Comparison of ENCODE assay signal across 4 fruit fly cellular contexts in the genomic region with DNA sequence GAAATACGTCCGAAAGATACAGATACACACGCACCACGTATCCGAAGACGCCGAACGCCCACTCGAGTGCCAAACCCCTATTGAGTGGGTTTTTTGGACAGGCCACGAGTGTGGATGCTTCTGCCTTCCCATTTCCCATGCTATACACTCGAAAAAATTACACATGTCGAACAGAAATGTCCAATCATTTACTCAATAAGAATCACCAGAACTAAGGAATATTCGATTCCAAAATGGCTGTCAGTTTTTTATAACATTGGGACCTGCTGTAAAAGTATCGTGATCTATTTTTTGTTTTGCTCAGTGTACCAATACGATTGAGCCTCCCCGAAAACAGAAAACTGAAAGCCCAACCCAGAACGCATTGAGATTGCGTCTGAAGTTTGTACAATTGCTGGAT.
TF ChIP-seq lines count a peak whose summit lies in the region.

No protein-coding gene starts in this region.

- TF ChIP-seq CTCF in whole organism, embryonic (GFP tag; optimal IDR thresholded peaks at IDR 0.05; lab: Kevin White, UChicago), result peak; percentile 21

TF ChIP-seq in whole organism, embryonic, 481 proteins besides CTCF, POLR2A, EP300 and RAD21 (continues in another document):
- TF ChIP-seq CG11560 (tag; IDR thresholded peaks at IDR 0.05; lab: Robert Waterston, UW), result peak; percentile 22; the same call in 1 of the 3 replicates
- peak in 1 of 2 experiments; percentile 73 for TF ChIP-seq Eip74EF (GFP tag; optimal IDR thresholded peaks at IDR 0.05; lab: Kevin White, UChicago)
- no peak for TF ChIP-seq Hey (tag; optimal IDR thresholded peaks at IDR 0.05; lab: Kevin White, UChicago)
- peak; percentile 50 for TF ChIP-seq CG9437 (GFP tag; optimal IDR thresholded peaks at IDR 0.05; lab: Kevin White, UChicago)
- 0 out of 2 replicates have a peak, but pooled peaks have one; percentile 11 for TF ChIP-seq ro (GFP tag; IDR thresholded peaks at IDR 0.05; lab: Robert Waterston, UW)
- no peak for TF ChIP-seq sug (tag; optimal IDR thresholded peaks at IDR 0.05; lab: Kevin White, UChicago)
- 0 out of 2 replicates have a peak, but pooled peaks have one; percentile 24 for TF ChIP-seq Ravus (GFP tag; IDR thresholded peaks at IDR 0.05; lab: Robert Waterston, UW)
- TF ChIP-seq dysf (GFP tag; IDR thresholded peaks at IDR 0.05; lab: Robert Waterston, UW), result peak; percentile 76
- no peak for TF ChIP-seq Dref (GFP tag; IDR thresholded peaks at IDR 0.05; lab: Robert Waterston, UW)
- TF ChIP-seq chm (GFP tag; IDR thresholded peaks at IDR 0.05; lab: Robert Waterston, UW), result peak; percentile 89
- TF ChIP-seq wdn (GFP tag; IDR thresholded peaks at IDR 0.05; lab: Robert Waterston, UW), result peak; percentile 23; the same call in 1 of the 2 replicates
- TF ChIP-seq CG7271 (tag; optimal IDR thresholded peaks at IDR 0.05; lab: Kevin White, UChicago), result peak; percentile 63
- TF ChIP-seq Dll (GFP tag; IDR thresholded peaks at IDR 0.05; lab: Robert Waterston, UW; ENCODE audit: partially characterized antibody), result no peak
- TF ChIP-seq CG12769 (tag; optimal IDR thresholded peaks at IDR 0.05; lab: Kevin White, UChicago), result peak; percentile 66
- no peak for TF ChIP-seq inv (GFP tag; IDR thresholded peaks at IDR 0.05; lab: Robert Waterston, UW; ENCODE audit: partially characterized antibody)
- peak; percentile 76 for TF ChIP-seq CG2678 (tag; optimal IDR thresholded peaks at IDR 0.05; lab: Kevin White, UChicago)
- no peak for TF ChIP-seq insv (GFP tag; optimal IDR thresholded peaks at IDR 0.05; lab: Kevin White, UChicago)
- peak; percentile 88 for TF ChIP-seq CG9727 (GFP tag; optimal IDR thresholded peaks at IDR 0.05; lab: Kevin White, UChicago)
- peak; percentile 81 for TF ChIP-seq otp (GFP tag; IDR thresholded peaks at IDR 0.05; lab: Robert Waterston, UW)
- TF ChIP-seq CG7556 (GFP tag; optimal IDR thresholded peaks at IDR 0.05; lab: Kevin White, UChicago), result peak; percentile 81

TF ChIP-seq in whole organism, prepupa, 60 proteins besides CTCF, POLR2A, EP300 and RAD21 (continues in another document):
- TF ChIP-seq CG15336 (GFP tag; IDR thresholded peaks at IDR 0.05; lab: Robert Waterston, UW), result peak; percentile 43; the same call in 1 of the 2 replicates
- TF ChIP-seq CG1621 (tag; optimal IDR thresholded peaks at IDR 0.05; lab: Kevin White, UChicago), result peak; percentile 45
- no peak for TF ChIP-seq Blimp-1 (GFP tag; optimal IDR thresholded peaks at IDR 0.05; lab: Kevin White, UChicago)
- no peak for TF ChIP-seq CG9139 (GFP tag; optimal IDR thresholded peaks at IDR 0.05; lab: Kevin White, UChicago)
- peak; percentile 54 for TF ChIP-seq CG6792 (GFP tag; optimal IDR thresholded peaks at IDR 0.05; lab: Kevin White, UChicago)
- TF ChIP-seq CG31627 (GFP tag; optimal IDR thresholded peaks at IDR 0.05; lab: Kevin White, UChicago), result peak; percentile 84
- no peak for TF ChIP-seq CG6276 (GFP tag; optimal IDR thresholded peaks at IDR 0.05; lab: Kevin White, UChicago)
- TF ChIP-seq esn (GFP tag; optimal IDR thresholded peaks at IDR 0.05; lab: Kevin White, UChicago), result peak; percentile 77
- peak; percentile 76 for TF ChIP-seq CG6163 (GFP tag; IDR thresholded peaks at IDR 0.05; lab: Robert Waterston, UW)
- peak; percentile 80 for TF ChIP-seq Met (GFP tag; optimal IDR thresholded peaks at IDR 0.05; lab: Kevin White, UChicago)
- TF ChIP-seq CG11902 (GFP tag; optimal IDR thresholded peaks at IDR 0.05; lab: Kevin White, UChicago), result peak; percentile 24
- no peak for TF ChIP-seq Lpt (GFP tag; optimal IDR thresholded peaks at IDR 0.05; lab: Kevin White, UChicago)
- TF ChIP-seq pdm3 (GFP tag; optimal IDR thresholded peaks at IDR 0.05; lab: Kevin White, UChicago), result peak; percentile 60
- TF ChIP-seq Gug (GFP tag; IDR thresholded peaks at IDR 0.05; lab: Robert Waterston, UW), result no peak
- TF ChIP-seq OdsH (GFP tag; optimal IDR thresholded peaks at IDR 0.05; lab: Kevin White, UChicago), result peak; percentile 61
- peak; percentile 61 for TF ChIP-seq CG34406 (GFP tag; optimal IDR thresholded peaks at IDR 0.05; lab: Kevin White, UChicago)
- peak; percentile 70 for TF ChIP-seq Smox (GFP tag; optimal IDR thresholded peaks at IDR 0.05; lab: Kevin White, UChicago)
- peak; percentile 14 for TF ChIP-seq CG3032 (tag; optimal IDR thresholded peaks at IDR 0.05; lab: Kevin White, UChicago)
- peak; percentile 69 for TF ChIP-seq Sox14 (GFP tag; optimal IDR thresholded peaks at IDR 0.05; lab: Kevin White, UChicago)
- peak; percentile 59 for TF ChIP-seq Eip75B (GFP tag; optimal IDR thresholded peaks at IDR 0.05; lab: Kevin White, UChicago)
- peak; percentile 46 for TF ChIP-seq CG10669 (GFP tag; optimal IDR thresholded peaks at IDR 0.05; lab: Kevin White, UChicago)
- no peak; the same call in 1 of the 2 replicates for TF ChIP-seq CG11294 (GFP tag; IDR thresholded peaks at IDR 0.05; lab: Robert Waterston, UW)

TF ChIP-seq in whole organism, pupa, 21 proteins besides CTCF, POLR2A, EP300 and RAD21:
- no peak for TF ChIP-seq CG10348 (GFP tag; IDR thresholded peaks at IDR 0.05; lab: Robert Waterston, UW)
- no peak for TF ChIP-seq EcR (GFP tag; optimal IDR thresholded peaks at IDR 0.05; lab: Kevin White, UChicago)
- TF ChIP-seq CG8301 (tag; optimal IDR thresholded peaks at IDR 0.05; lab: Kevin White, UChicago), result peak; percentile 60
- peak; percentile 56 for TF ChIP-seq CG9948 (tag; optimal IDR thresholded peaks at IDR 0.05; lab: Kevin White, UChicago)
- TF ChIP-seq fd96Ca (GFP tag; IDR thresholded peaks at IDR 0.05; lab: Robert Waterston, UW), result peak; percentile 45; the same call in 1 of the 3 replicates
- TF ChIP-seq CG14655 (GFP tag; optimal IDR thresholded peaks at IDR 0.05; lab: Kevin White, UChicago), result peak; percentile 68
- TF ChIP-seq Pif1B (GFP tag; optimal IDR thresholded peaks at IDR 0.05; lab: Kevin White, UChicago), result peak; percentile 28
- no peak for TF ChIP-seq CG32121 (GFP tag; IDR thresholded peaks at IDR 0.05; lab: Robert Waterston, UW)
- TF ChIP-seq CG34367 (tag; optimal IDR thresholded peaks at IDR 0.05; lab: Kevin White, UChicago), result peak; percentile 47
- TF ChIP-seq rn (GFP tag; IDR thresholded peaks at IDR 0.05; lab: Robert Waterston, UW), result no peak
- TF ChIP-seq CG15710 (tag; optimal IDR thresholded peaks at IDR 0.05; lab: Kevin White, UChicago), result peak; percentile 28
- peak; percentile 66 for TF ChIP-seq CG17806 (tag; optimal IDR thresholded peaks at IDR 0.05; lab: Kevin White, UChicago)
- peak; percentile 60 for TF ChIP-seq Pif1A (GFP tag; optimal IDR thresholded peaks at IDR 0.05; lab: Kevin White, UChicago)
- TF ChIP-seq CG8159 (tag; optimal IDR thresholded peaks at IDR 0.05; lab: Kevin White, UChicago), result peak; percentile 59
- 0 out of 2 replicates have a peak, but pooled peaks have one; percentile 13 for TF ChIP-seq CG12605 (GFP tag; IDR thresholded peaks at IDR 0.05; lab: Robert Waterston, UW)
- no peak for TF ChIP-seq CG13204 (GFP tag; optimal IDR thresholded peaks at IDR 0.05; lab: Kevin White, UChicago)
- no peak for TF ChIP-seq D1 (tag; optimal IDR thresholded peaks at IDR 0.05; lab: Kevin White, UChicago)
- no peak for TF ChIP-seq gl (tag; optimal IDR thresholded peaks at IDR 0.05; lab: Kevin White, UChicago)
- TF ChIP-seq Snoo (tag; optimal IDR thresholded peaks at IDR 0.05; lab: Kevin White, UChicago), result peak; percentile 27
- peak; percentile 67; the same call in 2 of the 3 replicates for TF ChIP-seq CG4496 (GFP tag; IDR thresholded peaks at IDR 0.05; lab: Robert Waterston, UW)
- TF ChIP-seq Ets98B (GFP tag; IDR thresholded peaks at IDR 0.05; lab: Robert Waterston, UW), result peak; percentile 33; the same call in 1 of the 2 replicates

TF ChIP-seq in whole organism, wandering third instar larva, 38 proteins besides CTCF, POLR2A, EP300 and RAD21 (continues in another document):
- TF ChIP-seq Vsx2 (GFP tag; optimal IDR thresholded peaks at IDR 0.05; lab: Kevin White, UChicago; ENCODE audit: partially characterized antibody) (no peak), Dif (GFP tag; optimal IDR thresholded peaks at IDR 0.05; lab: Kevin White, UChicago; ENCODE audit: partially characterized antibody) (no peak), Abd-B (GFP tag; optimal IDR thresholded peaks at IDR 0.05; lab: Kevin White, UChicago) (no peak), Hnf4 (GFP tag; optimal IDR thresholded peaks at IDR 0.05; lab: Kevin White, UChicago) (peak; percentile 63), ey (GFP tag; optimal IDR thresholded peaks at IDR 0.05; lab: Kevin White, UChicago) (peak; percentile 72), usp (GFP tag; optimal IDR thresholded peaks at IDR 0.05; lab: Kevin White, UChicago) (no peak), CG9705 (GFP tag; optimal IDR thresholded peaks at IDR 0.05; lab: Kevin White, UChicago) (no peak), Dfd (GFP tag; optimal IDR thresholded peaks at IDR 0.05; lab: Kevin White, UChicago) (no peak), br (GFP tag; optimal IDR thresholded peaks at IDR 0.05; lab: Kevin White, UChicago) (peak; percentile 68), brk (GFP tag; optimal IDR thresholded peaks at IDR 0.05; lab: Kevin White, UChicago) (peak; percentile 6), CrebA (GFP tag; optimal IDR thresholded peaks at IDR 0.05; lab: Kevin White, UChicago; ENCODE audit: borderline replicate concordance) (no peak), psq (GFP tag; optimal IDR thresholded peaks at IDR 0.05; lab: Kevin White, UChicago) (peak; percentile 54), h (GFP tag; optimal IDR thresholded peaks at IDR 0.05; lab: Kevin White, UChicago) (peak; percentile 81), Myc (optimal IDR thresholded peaks at IDR 0.05; lab: Kevin White, UChicago) (no peak), OdsH (GFP tag; optimal IDR thresholded peaks at IDR 0.05; lab: Kevin White, UChicago) (peak; percentile 64), fru (GFP tag; optimal IDR thresholded peaks at IDR 0.05; lab: Kevin White, UChicago) (peak; percentile 71), dmrt93B (GFP tag; optimal IDR thresholded peaks at IDR 0.05; lab: Kevin White, UChicago) (peak; percentile 30), Sp1 (GFP tag; optimal IDR thresholded peaks at IDR 0.05; lab: Kevin White, UChicago) (peak; percentile 55), Jra (GFP tag; optimal IDR thresholded peaks at IDR 0.05; lab: Kevin White, UChicago) (no peak), N (GFP tag; optimal IDR thresholded peaks at IDR 0.05; lab: Kevin White, UChicago) (no peak), sv (GFP tag; optimal IDR thresholded peaks at IDR 0.05; lab: Kevin White, UChicago) (peak; percentile 56), GATAd (GFP tag; optimal IDR thresholded peaks at IDR 0.05; lab: Kevin White, UChicago) (no peak), CG32264 (GFP tag; optimal IDR thresholded peaks at IDR 0.05; lab: Kevin White, UChicago) (peak; percentile 13), sage (GFP tag; optimal IDR thresholded peaks at IDR 0.05; lab: Kevin White, UChicago) (peak; percentile 74), tai (GFP tag; optimal IDR thresholded peaks at IDR 0.05; lab: Kevin White, UChicago) (no peak), rgr (GFP tag; optimal IDR thresholded peaks at IDR 0.05; lab: Kevin White, UChicago) (peak; percentile 69), foxo (GFP tag; optimal IDR thresholded peaks at IDR 0.05; lab: Kevin White, UChicago) (peak in 1 of 2 experiments; percentile 77), dsf (GFP tag; optimal IDR thresholded peaks at IDR 0.05; lab: Kevin White, UChicago; ENCODE audit: borderline replicate concordance) (no peak), woc (GFP tag; optimal IDR thresholded peaks at IDR 0.05; lab: Kevin White, UChicago) (peak; percentile 49)
